Worm (Caenorhabditis elegans): ENCODE results near the gene Y50D4A.6.

ce11 chrV:1235355-1235754 lies 36.3 kb upstream of the Y50D4A.6 start, which contains the start of gene madd-2:
- TF ChIP-seq W03F9.2 (tag; optimal IDR thresholded peaks at IDR 0.05) (no peak), him-1 (tag; optimal IDR thresholded peaks at IDR 0.05) (no peak)
